Worm (Caenorhabditis elegans): ENCODE results near the gene D1054.19.

The D1054.19 gene

ce11 chrV:10801154-10801553, 5.6 kb downstream of the D1054.19 start, which contains the start of gene D1054.18:
Gene D1054.18, minus strand, starts transcription at chrV:10801198.
- no peak for TF ChIP-seq tbx-2 (tag; optimal IDR thresholded peaks at IDR 0.05)
- no peak for TF ChIP-seq lin-14 (GFP tag; optimal IDR thresholded peaks at IDR 0.05)
- TF ChIP-seq pqm-1 (tag; optimal IDR thresholded peaks at IDR 0.05), result peak; percentile 59
- TF ChIP-seq nhr-71 (tag; optimal IDR thresholded peaks at IDR 0.05), result peak; percentile 25
- TF ChIP-seq efl-1 (optimal IDR thresholded peaks at IDR 0.05), result no peak
- TF ChIP-seq efl-1 (GFP tag; optimal IDR thresholded peaks at IDR 0.05 in 1 of 2), result peak in 1 of 2 experiments; percentile 75
- TF ChIP-seq nhr-20 (tag; optimal IDR thresholded peaks at IDR 0.05), result peak; percentile 0
- peak in 1 of 2 experiments; percentile 15 for TF ChIP-seq mdl-1 (tag; optimal IDR thresholded peaks at IDR 0.05)
- peak; percentile 94 for TF ChIP-seq elt-2 (tag; optimal IDR thresholded peaks at IDR 0.05)
- peak; percentile 12 for TF ChIP-seq nhr-90 (tag; optimal IDR thresholded peaks at IDR 0.05; ENCODE audit: poor library complexity)
- TF ChIP-seq lin-35 (GFP tag; optimal IDR thresholded peaks at IDR 0.05), result peak in 1 of 2 experiments; percentile 28

ce11 chrV:10802060-10802459, 6.5 kb downstream of the D1054.19 start:
- TF ChIP-seq lin-14 (GFP tag; optimal IDR thresholded peaks at IDR 0.05) (no peak), jun-1 (tag; optimal IDR thresholded peaks at IDR 0.05) (no peak), ceh-63 (GFP tag; optimal IDR thresholded peaks at IDR 0.05) (no peak), elt-2 (tag; optimal IDR thresholded peaks at IDR 0.05) (peak; percentile 98), nhr-71 (tag; optimal IDR thresholded peaks at IDR 0.05) (peak; percentile 47), pqm-1 (tag; optimal IDR thresholded peaks at IDR 0.05) (peak; percentile 76), lin-35 (GFP tag; optimal IDR thresholded peaks at IDR 0.05) (peak in 1 of 2 experiments; percentile 12), nhr-84 (tag; optimal IDR thresholded peaks at IDR 0.05) (no peak), nhr-90 (tag; optimal IDR thresholded peaks at IDR 0.05; ENCODE audit: poor library complexity) (peak; percentile 41), ets-5 (GFP tag; IDR thresholded peaks at IDR 0.05) (no peak), efl-3 (GFP tag; optimal IDR thresholded peaks at IDR 0.05) (no peak), nhr-20 (tag; optimal IDR thresholded peaks at IDR 0.05) (peak; percentile 10), zag-1 (tag; optimal IDR thresholded peaks at IDR 0.05) (no peak)

ce11 chrV:10804374-10804773, 8.8 kb downstream of the D1054.19 start, which contains the start of gene secs-1:
Gene secs-1, minus strand, starts transcription at chrV:10804474.
- TF ChIP-seq mdl-1 (tag; optimal IDR thresholded peaks at IDR 0.05) (no peak), ceh-90 (tag; optimal IDR thresholded peaks at IDR 0.05) (no peak), nhr-77 (tag; optimal IDR thresholded peaks at IDR 0.05) (no peak), hpl-2 (GFP tag; optimal IDR thresholded peaks at IDR 0.05) (no peak), mab-9 (GFP tag; IDR thresholded peaks at IDR 0.05) (no peak), elt-2 (tag; optimal IDR thresholded peaks at IDR 0.05) (no peak), lin-35 (GFP tag; optimal IDR thresholded peaks at IDR 0.05) (no peak), pag-3 (tag; optimal IDR thresholded peaks at IDR 0.05; ENCODE audit: borderline replicate concordance, insufficient read depth) (no peak), grh-1 (GFP tag; IDR thresholded peaks at IDR 0.05) (no peak), fkh-10 (GFP tag; optimal IDR thresholded peaks at IDR 0.05) (no peak), fkh-8 (tag; optimal IDR thresholded peaks at IDR 0.05) (no peak), ceh-88 (GFP tag; IDR thresholded peaks at IDR 0.05) (no peak), nhr-12 (tag; optimal IDR thresholded peaks at IDR 0.05) (no peak), nhr-28 (tag; optimal IDR thresholded peaks at IDR 0.05) (no peak), mef-2 (tag; optimal IDR thresholded peaks at IDR 0.05) (no peak), unc-30 (tag; optimal IDR thresholded peaks at IDR 0.05) (no peak), snu-23 (GFP tag; optimal IDR thresholded peaks at IDR 0.05) (no peak), ceh-82 (tag; optimal IDR thresholded peaks at IDR 0.05) (no peak), jun-1 (tag; optimal IDR thresholded peaks at IDR 0.05) (no peak)

- TF ChIP-seq pax-3 (tag; optimal IDR thresholded peaks at IDR 0.05), result no peak
- TF ChIP-seq ces-1 (GFP tag; optimal IDR thresholded peaks at IDR 0.05), result no peak
- no peak for TF ChIP-seq xbp-1 (tag; optimal IDR thresholded peaks at IDR 0.05)
- no peak for TF ChIP-seq fos-1 (tag; optimal IDR thresholded peaks at IDR 0.05)
- no peak for TF ChIP-seq swsn-7 (tag; optimal IDR thresholded peaks at IDR 0.05)
- no peak for TF ChIP-seq C04F5.9 (tag; optimal IDR thresholded peaks at IDR 0.05)
- no peak for TF ChIP-seq nhr-12 (tag; optimal IDR thresholded peaks at IDR 0.05)
- no peak for TF ChIP-seq nhr-20 (tag; optimal IDR thresholded peaks at IDR 0.05)
- TF ChIP-seq unc-98 (GFP tag; IDR thresholded peaks at IDR 0.05), result no peak
- TF ChIP-seq C16A3.4 (tag; optimal IDR thresholded peaks at IDR 0.05), result no peak
- no peak for TF ChIP-seq irx-1 (tag; optimal IDR thresholded peaks at IDR 0.05)
- no peak for TF ChIP-seq unc-62 (GFP tag; optimal IDR thresholded peaks at IDR 0.05)
- no peak for TF ChIP-seq ceh-63 (GFP tag; optimal IDR thresholded peaks at IDR 0.05)
- no peak for TF ChIP-seq nhr-77 (tag; optimal IDR thresholded peaks at IDR 0.05)
- TF ChIP-seq mef-2 (tag; optimal IDR thresholded peaks at IDR 0.05), result no peak
- no peak for TF ChIP-seq nhr-90 (tag; optimal IDR thresholded peaks at IDR 0.05; ENCODE audit: poor library complexity)
- no peak for TF ChIP-seq ceh-88 (GFP tag; IDR thresholded peaks at IDR 0.05)
- TF ChIP-seq grh-1 (GFP tag; IDR thresholded peaks at IDR 0.05), result no peak
- TF ChIP-seq C34B4.2 (tag; optimal IDR thresholded peaks at IDR 0.05), result no peak
Observed at ce11 chrV:10805934-10806333, 10.3 kb downstream of the D1054.19 start, which contains the start of gene prp-38. Gene prp-38, minus strand, starts transcription at chrV:10806034.

Measured in whole organism, L1 larva.